Worm (Caenorhabditis elegans) whole organism, young adult: ENCODE results near the gene cutl-28.
A peak's percentile ranks its signal among the peaks of the same experiment; 100 is the strongest.

Experiments used
- B0336.3 ChIP-seq: fragments of 200-800 bp; sonication (Bioruptor generic); IDR thresholded peaks from 2 replicates; pipeline ENCODE4 v1.3.6; 2022; ENCODE audit warnings: missing genetic modification characterization, missing compliant biosample characterization
- F10E7.11 ChIP-seq: sonication (generic microtip); optimal IDR thresholded peaks from 2 replicates; lab custom pipeline; 2017; ENCODE audit warnings: mild to moderate bottlenecking, missing genetic modification characterization, moderate library complexity, missing compliant biosample characterization
- F22D6.2 ChIP-seq: sonication (generic microtip); optimal IDR thresholded peaks from 2 replicates; lab custom pipeline; 2016; ENCODE audit warnings: mild to moderate bottlenecking, missing genetic modification characterization, missing compliant biosample characterization
- F37B4.10 ChIP-seq: fragments of 200-800 bp; sonication (Bioruptor generic); IDR thresholded peaks from 2 replicates; pipeline ENCODE4 v1.3.6; 2022; ENCODE audit warnings: missing genetic modification characterization, missing compliant biosample characterization
- F39B2.1 ChIP-seq: fragments of 200-800 bp; sonication (Bioruptor generic); IDR thresholded peaks from 2 replicates; pipeline ENCODE4 v1.3.6; 2022; ENCODE audit warnings: missing genetic modification reagents, missing genetic modification characterization, missing compliant biosample characterization
- F52B5.7 ChIP-seq: sonication (generic microtip); optimal IDR thresholded peaks from 2 replicates; lab custom pipeline; 2016; ENCODE audit warnings: mild to moderate bottlenecking, missing genetic modification characterization, missing compliant biosample characterization
- F55B11.4 ChIP-seq: sonication (generic microtip); optimal IDR thresholded peaks from 2 replicates; lab custom pipeline; 2016; ENCODE audit warnings: missing compliant biosample characterization, missing genetic modification characterization, borderline replicate concordance; ENCODE audit not compliant: insufficient read depth
- F57A8.1 ChIP-seq: fragments of 200-800 bp; sonication (Bioruptor generic); optimal IDR thresholded peaks from 2 replicates; lab custom pipeline; 2018; ENCODE audit warnings: mild to moderate bottlenecking, missing genetic modification characterization, moderate library complexity, missing compliant biosample characterization
- K12H6.12 ChIP-seq: fragments of 200-800 bp; sonication (Bioruptor generic); optimal IDR thresholded peaks from 2 replicates; lab custom pipeline; 2018; ENCODE audit warnings: mild to moderate bottlenecking, missing genetic modification characterization, missing compliant biosample characterization
- Y53G8AR.9 ChIP-seq: fragments of 200-800 bp; sonication (Bioruptor generic); conservative IDR thresholded peaks from 2 replicates; pipeline ENCODE4 v1.3.6; 2022; ENCODE audit warnings: missing genetic modification reagents, missing genetic modification characterization, missing compliant biosample characterization
- Y56A3A.18 ChIP-seq: fragments of 200-800 bp; sonication (Bioruptor generic); IDR thresholded peaks from 2 replicates; pipeline ENCODE4 v1.3.6; 2022; ENCODE audit warnings: missing genetic modification reagents, missing genetic modification characterization, missing compliant biosample characterization
- Y67H2A.10 ChIP-seq: fragments of 200-800 bp; sonication (Bioruptor generic); conservative IDR thresholded peaks from 2 replicates; pipeline ENCODE4 v1.3.6; 2022; ENCODE audit warnings: missing genetic modification reagents, missing genetic modification characterization, missing compliant biosample characterization
- Y95B8A.8 ChIP-seq: fragments of 200-800 bp; sonication (Bioruptor generic); IDR thresholded peaks from 2 replicates; pipeline ENCODE4 v1.3.6; 2022; ENCODE audit warnings: missing genetic modification reagents, missing genetic modification characterization, missing compliant biosample characterization
- ZK185.1 ChIP-seq: sonication (generic microtip); optimal IDR thresholded peaks from 2 replicates; lab custom pipeline; 2016; ENCODE audit warnings: mild to moderate bottlenecking, missing genetic modification characterization, missing compliant biosample characterization; ENCODE audit not compliant: poor library complexity, severe bottlenecking
- ama-1 ChIP-seq, 3 experiments: fragments of 150-350 bp in 1 of 3; sonication (generic microtip) in 2 of 3; optimal IDR thresholded peaks; 2 replicates each; lab custom pipeline; 2014 to 2018; ENCODE audit warnings: missing biosample characterization in 2 of 3, missing genetic modification characterization in 2 of 3, missing genetic modification reagents in 2 of 3
- aptf-2 ChIP-seq: fragments of 200-800 bp; sonication (Bioruptor generic); conservative IDR thresholded peaks from 2 replicates; pipeline ENCODE4 v1.3.6; 2022; ENCODE audit warnings: missing genetic modification reagents, missing genetic modification characterization, missing compliant biosample characterization
- atf-7 ChIP-seq: sonication (generic microtip); optimal IDR thresholded peaks from 2 replicates; lab custom pipeline; 2017; ENCODE audit warnings: mild to moderate bottlenecking, missing genetic modification characterization, missing compliant biosample characterization
- athp-1 ChIP-seq: sonication (generic microtip); optimal IDR thresholded peaks from 2 replicates; lab custom pipeline; 2017; ENCODE audit warnings: mild to moderate bottlenecking, missing genetic modification characterization, missing compliant biosample characterization
- attf-3 ChIP-seq: fragments of 200-800 bp; sonication (Bioruptor generic); conservative IDR thresholded peaks from 2 replicates; pipeline ENCODE4 v1.3.6; 2022; ENCODE audit warnings: missing genetic modification reagents, missing genetic modification characterization, missing compliant biosample characterization
- bed-2 ChIP-seq: fragments of 200-800 bp; sonication (Bioruptor generic); IDR thresholded peaks from 2 replicates; pipeline ENCODE4 v1.3.6; 2022; ENCODE audit warnings: missing genetic modification reagents, missing genetic modification characterization, missing compliant biosample characterization
- cebp-2 ChIP-seq: fragments of 200-800 bp; sonication (Bioruptor generic); IDR thresholded peaks from 2 replicates; pipeline ENCODE4 v1.3.6; 2022; ENCODE audit warnings: missing genetic modification characterization, missing compliant biosample characterization
- ceh-58 ChIP-seq: fragments of 200-800 bp; sonication (Bioruptor generic); IDR thresholded peaks from 2 replicates; pipeline ENCODE4 v1.3.6; 2022; ENCODE audit warnings: missing genetic modification characterization, missing compliant biosample characterization
- ceh-79 ChIP-seq: sonication (generic microtip); optimal IDR thresholded peaks from 2 replicates; lab custom pipeline; 2017; ENCODE audit warnings: mild to moderate bottlenecking, missing genetic modification characterization, missing compliant biosample characterization
- ceh-91 ChIP-seq: fragments of 200-800 bp; sonication (Bioruptor generic); IDR thresholded peaks from 2 replicates; pipeline ENCODE4 v1.3.6; 2022; ENCODE audit warnings: missing genetic modification reagents, missing genetic modification characterization, missing compliant biosample characterization
- die-1 ChIP-seq: sonication (generic microtip); optimal IDR thresholded peaks from 2 replicates; lab custom pipeline; 2016; ENCODE audit warnings: missing genotype, mild to moderate bottlenecking, missing genetic modification characterization, missing compliant biosample characterization
- efl-1 ChIP-seq: fragments of 150-350 bp; optimal IDR thresholded peaks from 2 replicates; lab custom pipeline; 2014; ENCODE audit warnings: missing biosample characterization, missing genetic modification reagents, missing genetic modification characterization
- ekl-4 ChIP-seq: fragments of 200-800 bp; sonication (Bioruptor generic); IDR thresholded peaks from 2 replicates; pipeline ENCODE4 v1.3.6; 2022; ENCODE audit warnings: missing genetic modification reagents, missing genetic modification characterization, missing compliant biosample characterization
- fkh-3 ChIP-seq: sonication (generic microtip); optimal IDR thresholded peaks from 2 replicates; lab custom pipeline; 2016; ENCODE audit warnings: mild to moderate bottlenecking, missing genetic modification characterization, missing compliant biosample characterization
- hmg-1.2 ChIP-seq: fragments of 200-800 bp; sonication (Bioruptor generic); IDR thresholded peaks from 2 replicates; pipeline ENCODE4 v1.3.6; 2022; ENCODE audit warnings: missing genetic modification reagents, missing genetic modification characterization, missing compliant biosample characterization
- hrde-1 ChIP-seq: sonication (generic microtip); optimal IDR thresholded peaks from 2 replicates; lab custom pipeline; 2016; ENCODE audit warnings: missing genetic modification characterization, mild to moderate bottlenecking, missing compliant biosample characterization, moderate library complexity, missing genotype, missing genetic modification reagents, borderline replicate concordance
- hsf-1 ChIP-seq: fragments of 200-800 bp; sonication (Bioruptor generic); IDR thresholded peaks from 2 replicates; pipeline ENCODE4 v1.3.6; 2022; ENCODE audit warnings: missing genetic modification reagents, missing genetic modification characterization, missing compliant biosample characterization
- let-526 ChIP-seq: fragments of 200-800 bp; sonication (Bioruptor generic); IDR thresholded peaks from 2 replicates; pipeline ENCODE4 v1.3.6; 2022; ENCODE audit warnings: missing genetic modification reagents, missing genetic modification characterization, missing compliant biosample characterization
- lin-54 ChIP-seq: fragments of 200-800 bp; sonication (Bioruptor generic); optimal IDR thresholded peaks from 2 replicates; lab custom pipeline; 2018; ENCODE audit warnings: mild to moderate bottlenecking, missing genetic modification characterization, missing compliant biosample characterization
- madf-10 ChIP-seq: sonication (generic microtip); optimal IDR thresholded peaks from 2 replicates; lab custom pipeline; 2016; ENCODE audit warnings: mild to moderate bottlenecking, missing genetic modification characterization, missing compliant biosample characterization
- madf-8 ChIP-seq: fragments of 200-800 bp; sonication (Bioruptor generic); conservative IDR thresholded peaks from 2 replicates; pipeline ENCODE4 v1.3.6; 2022; ENCODE audit warnings: missing genetic modification reagents, missing genetic modification characterization, missing compliant biosample characterization
- mxl-1 ChIP-seq: sonication (generic microtip); optimal IDR thresholded peaks from 2 replicates; lab custom pipeline; 2016; ENCODE audit warnings: missing genetic modification characterization, missing compliant biosample characterization
- nfya-1 ChIP-seq: sonication (generic microtip); optimal IDR thresholded peaks from 2 replicates; lab custom pipeline; 2017; ENCODE audit warnings: antibody characterized with exemption, missing compliant biosample characterization, missing genetic modification characterization, borderline replicate concordance; ENCODE audit not compliant: insufficient read depth
- nhr-120 ChIP-seq: fragments of 200-800 bp; sonication (Bioruptor generic); IDR thresholded peaks from 2 replicates; pipeline ENCODE4 v1.3.6; 2022; ENCODE audit warnings: missing genetic modification characterization, missing compliant biosample characterization
- nhr-90 ChIP-seq: sonication (generic microtip); optimal IDR thresholded peaks from 2 replicates; lab custom pipeline; 2016; ENCODE audit warnings: missing genotype, mild to moderate bottlenecking, missing genetic modification characterization, missing compliant biosample characterization
- pha-4 ChIP-seq: fragments of 150-350 bp; sonication (generic microtip); optimal IDR thresholded peaks from 2 replicates; lab custom pipeline; 2014; ENCODE audit warnings: missing biosample characterization, missing genetic modification reagents, missing genetic modification characterization
- rec-8 ChIP-seq, 2 experiments: sonication (generic microtip); optimal IDR thresholded peaks; 2 replicates each; lab custom pipeline; 2016; ENCODE audit warnings: mild to moderate bottlenecking in 2 of 2, missing genetic modification characterization in 2 of 2, missing genetic modification reagents in 2 of 2, missing genotype in 2 of 2, missing biosample characterization in 1 of 2, missing compliant biosample characterization in 1 of 2, moderate library complexity in 1 of 2
- sdz-38 ChIP-seq: sonication (generic microtip); optimal IDR thresholded peaks from 2 replicates; lab custom pipeline; 2016; ENCODE audit warnings: missing genotype, missing genetic modification characterization, missing compliant biosample characterization
- sptf-2 ChIP-seq: fragments of 200-800 bp; sonication (Bioruptor generic); optimal IDR thresholded peaks from 2 replicates; lab custom pipeline; 2018; ENCODE audit warnings: mild to moderate bottlenecking, missing genetic modification characterization, missing compliant biosample characterization
- unc-130 ChIP-seq: sonication (generic microtip); optimal IDR thresholded peaks from 2 replicates; lab custom pipeline; 2016; ENCODE audit warnings: missing genetic modification reagents, missing genetic modification characterization, missing compliant biosample characterization
- xnd-1 ChIP-seq: sonication (generic microtip); optimal IDR thresholded peaks from 2 replicates; lab custom pipeline; 2016; ENCODE audit warnings: missing genotype, missing genetic modification reagents, missing genetic modification characterization, missing compliant biosample characterization
- ztf-18 ChIP-seq: sonication (generic microtip); optimal IDR thresholded peaks from 2 replicates; lab custom pipeline; 2016; ENCODE audit warnings: missing genotype, mild to moderate bottlenecking, missing genetic modification characterization, missing compliant biosample characterization
- ztf-22 ChIP-seq: fragments of 200-800 bp; sonication (Bioruptor generic); optimal IDR thresholded peaks from 2 replicates; lab custom pipeline; 2018; ENCODE audit warnings: mild to moderate bottlenecking, missing genetic modification characterization, moderate library complexity, missing compliant biosample characterization
- ztf-6 ChIP-seq: fragments of 200-800 bp; sonication (Bioruptor generic); IDR thresholded peaks from 2 replicates; pipeline ENCODE4 v1.3.6; 2022; ENCODE audit warnings: missing genetic modification reagents, missing genetic modification characterization, missing compliant biosample characterization

The cutl-28 gene

DNA sequence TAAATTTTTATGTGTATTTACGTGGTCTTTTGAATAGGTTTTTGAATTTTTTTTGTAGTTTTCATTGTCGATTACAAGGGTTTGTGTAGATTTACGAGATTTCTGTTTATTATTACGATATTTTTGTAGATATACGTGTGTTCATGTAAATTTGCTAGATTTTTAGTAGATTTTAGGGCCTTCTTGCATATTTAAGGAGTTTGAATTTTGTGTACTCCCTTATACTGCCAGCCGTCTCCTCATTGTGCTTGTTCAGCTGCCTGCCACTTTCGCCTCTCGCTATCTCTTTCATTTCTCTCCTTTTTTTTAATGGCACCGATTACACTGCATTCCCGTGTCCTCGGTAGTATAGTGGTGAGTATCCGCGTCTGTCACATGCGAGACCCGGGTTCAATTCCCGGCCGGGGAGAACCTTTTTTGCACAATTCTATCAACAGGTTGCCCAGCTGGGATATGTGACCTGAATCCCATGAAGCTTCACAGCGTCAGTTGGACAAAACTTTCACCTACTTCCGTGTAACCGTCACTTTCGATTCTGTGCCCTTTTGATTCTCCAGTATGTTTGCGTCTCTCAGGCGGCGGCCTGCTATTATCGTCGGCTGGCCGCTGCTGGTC is 1.5 kb upstream of the cutl-28 start (continued):
- no peak for TF ChIP-seq ztf-22 (GFP tag; lab: Kevin White, UChicago)
- TF ChIP-seq ZK185.1 (tag; lab: Kevin White, UChicago), result peak; percentile 63
- peak; percentile 84 for TF ChIP-seq hmg-1.2 (GFP tag; lab: Robert Waterston, UW)
- TF ChIP-seq Y67H2A.10, result no peak
- no peak for TF ChIP-seq xnd-1 (tag; lab: Kevin White, UChicago)
- TF ChIP-seq pha-4, result no peak
- TF ChIP-seq athp-1, result peak; percentile 37
- TF ChIP-seq nhr-90 (tag; lab: Kevin White, UChicago), result peak; percentile 86
- TF ChIP-seq die-1, result peak; percentile 85
- peak; percentile 69 for TF ChIP-seq madf-10 (tag; lab: Kevin White, UChicago)
- peak; percentile 59 for TF ChIP-seq ztf-18 (tag; lab: Kevin White, UChicago)
- TF ChIP-seq B0336.3, result peak; percentile 69
- no peak for TF ChIP-seq sptf-2
- peak; percentile 86 for TF ChIP-seq mxl-1 (tag; lab: Kevin White, UChicago)
- TF ChIP-seq bed-2 (GFP tag; lab: Robert Waterston, UW), result no peak
- no peak for TF ChIP-seq sdz-38 (tag; lab: Kevin White, UChicago)
- TF ChIP-seq madf-8 (GFP tag; lab: Robert Waterston, UW), result no peak
- TF ChIP-seq rec-8 (tag; optimal IDR thresholded peaks at IDR 0.05; lab: Kevin White, UChicago), result peak; percentile 71 to 73
- no peak for TF ChIP-seq Y53G8AR.9 (GFP tag; lab: Robert Waterston, UW)
- peak; percentile 51 for TF ChIP-seq lin-54 (GFP tag; lab: Kevin White, UChicago)
- peak; percentile 57 for TF ChIP-seq atf-7 (tag; lab: Kevin White, UChicago)
- no peak for TF ChIP-seq nfya-1 (tag; lab: Kevin White, UChicago)
- peak; percentile 48; the same call in 1 of the 2 replicates for TF ChIP-seq attf-3 (GFP tag; lab: Robert Waterston, UW)
- peak; percentile 20 for TF ChIP-seq F22D6.2 (tag; lab: Kevin White, UChicago)
- no peak for TF ChIP-seq ceh-91 (GFP tag; lab: Robert Waterston, UW)
- no peak for TF ChIP-seq ceh-58 (GFP tag; lab: Robert Waterston, UW)
- TF ChIP-seq efl-1 (GFP tag; lab: Kevin White, UChicago), result no peak
- no peak for TF ChIP-seq ama-1 (optimal IDR thresholded peaks at IDR 0.05; lab: Kevin White, UChicago)
- peak in 1 of 2 experiments; percentile 36 for TF ChIP-seq ama-1 (GFP tag; optimal IDR thresholded peaks at IDR 0.05; lab: Kevin White, UChicago)
- peak; percentile 79 for TF ChIP-seq ztf-6
- TF ChIP-seq F10E7.11 (tag; lab: Kevin White, UChicago), result no peak
- TF ChIP-seq F39B2.1 (GFP tag; lab: Robert Waterston, UW), result no peak
- peak; percentile 68; the same call in 1 of the 2 replicates for TF ChIP-seq cebp-2 (GFP tag; lab: Robert Waterston, UW)
- peak; percentile 28 for TF ChIP-seq fkh-3 (tag; lab: Kevin White, UChicago)
- no peak for TF ChIP-seq hrde-1 (tag; lab: Kevin White, UChicago)
- no peak for TF ChIP-seq hsf-1 (GFP tag; lab: Robert Waterston, UW)
- no peak for TF ChIP-seq nhr-120 (GFP tag; lab: Robert Waterston, UW)
- peak; percentile 64 for TF ChIP-seq unc-130 (GFP tag; lab: Kevin White, UChicago)
- 0 out of 2 replicates have a peak, but pooled peaks have one; percentile 63 for TF ChIP-seq Y95B8A.8 (GFP tag; lab: Robert Waterston, UW)
- TF ChIP-seq let-526 (GFP tag; lab: Robert Waterston, UW), result no peak
- peak; percentile 78 for TF ChIP-seq F52B5.7 (tag; lab: Kevin White, UChicago)
- TF ChIP-seq ekl-4, result peak; percentile 80
- TF ChIP-seq F57A8.1 (GFP tag; lab: Kevin White, UChicago), result peak; percentile 76
- peak; percentile 59; the same call in 1 of the 2 replicates for TF ChIP-seq aptf-2 (GFP tag; lab: Robert Waterston, UW)
- no peak for TF ChIP-seq F55B11.4
- no peak for TF ChIP-seq F37B4.10
- TF ChIP-seq Y56A3A.18 (GFP tag; lab: Robert Waterston, UW), result peak; percentile 74; the same call in 1 of the 2 replicates
- TF ChIP-seq K12H6.12 (tag; lab: Kevin White, UChicago), result peak; percentile 49
- TF ChIP-seq ceh-79 (tag; lab: Kevin White, UChicago), result peak; percentile 66
